Worm (Caenorhabditis elegans): ENCODE results near the gene ugt-54.

ugt-54 gene

ce11 chrIV:10784085-10784484, 22.6 kb downstream of the ugt-54 start:
- TF ChIP-seq flt-1 (GFP tag; IDR thresholded peaks at IDR 0.05), result no peak
- TF ChIP-seq ama-1 (optimal IDR thresholded peaks at IDR 0.05), result no peak
- no peak for TF ChIP-seq ets-7 (tag; optimal IDR thresholded peaks at IDR 0.05)

DNA sequence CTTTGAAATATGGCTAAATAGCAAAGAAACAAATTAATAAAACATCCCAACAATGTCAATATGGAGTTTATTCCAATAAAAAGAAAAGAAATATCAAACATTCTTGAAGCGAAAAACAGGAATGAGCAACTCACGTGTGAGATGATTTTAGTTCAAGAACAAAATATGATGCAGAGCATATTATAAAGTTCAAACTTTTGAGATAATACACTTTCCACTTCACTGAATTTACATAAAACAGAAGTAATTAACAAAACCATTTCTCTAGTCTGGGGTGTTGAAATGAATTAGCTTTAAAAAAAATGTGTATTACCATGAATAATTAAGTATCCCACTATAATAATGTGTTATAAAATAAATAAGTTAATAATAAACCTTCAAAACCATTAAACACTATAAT, 25.2 kb downstream of the ugt-54 start, which contains the start of gene srd-7:
TSS of gene srd-7 (minus strand) at position 101 of the 400 bp plus-strand sequence.
- TF ChIP-seq aly-1 (tag; optimal IDR thresholded peaks at IDR 0.05) (no peak), tra-4 (tag; optimal IDR thresholded peaks at IDR 0.05) (no peak), B0310.2 (tag; optimal IDR thresholded peaks at IDR 0.05) (no peak), scrt-1 (GFP tag; IDR thresholded peaks at IDR 0.05) (no peak), ama-1 (optimal IDR thresholded peaks at IDR 0.05) (no peak), tbx-37 (GFP tag; conservative IDR thresholded peaks at IDR 0.05) (no peak)

DNA sequence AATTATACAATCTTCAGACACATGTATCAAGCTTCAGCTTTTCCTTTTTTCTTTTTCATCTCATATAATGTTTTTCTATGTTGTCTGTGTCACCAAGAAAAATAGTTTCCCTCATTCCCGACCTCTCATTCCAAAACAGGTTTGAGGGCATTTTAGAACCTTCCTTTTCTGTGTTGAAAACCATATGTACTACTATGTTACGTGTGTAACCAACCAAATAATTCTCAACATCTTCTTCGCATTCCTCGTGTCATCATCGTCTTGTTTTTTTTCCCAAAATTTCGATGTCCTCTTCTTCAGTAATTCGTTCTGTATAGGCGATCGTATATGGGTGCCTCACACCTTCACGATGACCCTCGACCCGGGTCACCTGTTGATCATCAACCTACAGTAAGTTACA, 28.9 kb downstream of the ugt-54 start, which contains the start of gene pept-2:
TSS of gene pept-2 (plus strand) at position 301 of the 400 bp plus-strand sequence.
- TF ChIP-seq tbx-37 (GFP tag; conservative IDR thresholded peaks at IDR 0.05), result no peak
- no peak for TF ChIP-seq hmg-4 (GFP tag; optimal IDR thresholded peaks at IDR 0.05)
- TF ChIP-seq pes-1 (GFP tag; IDR thresholded peaks at IDR 0.05), result no peak
- no peak for TF ChIP-seq ceh-13 (GFP tag; optimal IDR thresholded peaks at IDR 0.05)
- no peak for TF ChIP-seq ama-1 (optimal IDR thresholded peaks at IDR 0.05)
- no peak for TF ChIP-seq tra-4 (tag; optimal IDR thresholded peaks at IDR 0.05)
- TF ChIP-seq ceh-36 (tag; optimal IDR thresholded peaks at IDR 0.05), result no peak
- TF ChIP-seq F13C5.2 (tag; optimal IDR thresholded peaks at IDR 0.05), result no peak
- no peak for TF ChIP-seq sea-1 (GFP tag; conservative IDR thresholded peaks at IDR 0.05)
- no peak for TF ChIP-seq flt-1 (GFP tag; IDR thresholded peaks at IDR 0.05)
- no peak for TF ChIP-seq scrt-1 (GFP tag; IDR thresholded peaks at IDR 0.05)
- TF ChIP-seq ets-7 (tag; optimal IDR thresholded peaks at IDR 0.05), result no peak
- TF ChIP-seq aly-1 (tag; optimal IDR thresholded peaks at IDR 0.05), result no peak
- TF ChIP-seq B0310.2 (tag; optimal IDR thresholded peaks at IDR 0.05), result no peak

DNA sequence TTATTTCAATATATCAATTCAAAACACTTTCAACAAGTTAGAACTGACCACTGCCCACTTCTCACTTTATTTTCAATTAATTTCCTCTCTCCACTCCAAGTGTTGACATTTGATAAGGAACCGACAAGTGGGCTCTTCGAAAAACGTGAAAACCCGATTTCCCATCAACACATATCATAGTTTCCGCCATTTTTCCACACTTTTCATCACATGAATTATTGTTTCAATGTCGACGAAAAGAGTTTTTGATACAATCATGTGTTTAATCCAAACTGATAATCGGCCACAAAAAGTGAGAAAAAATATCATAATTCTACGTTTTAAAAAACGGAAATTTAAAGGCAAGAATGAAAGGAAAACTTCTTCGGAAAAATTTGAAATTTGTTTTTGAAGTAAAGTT, 34.2 kb downstream of the ugt-54 start:
- no peak for TF ChIP-seq tra-4 (tag; optimal IDR thresholded peaks at IDR 0.05)
- TF ChIP-seq ets-7 (tag; optimal IDR thresholded peaks at IDR 0.05), result no peak
- no peak for TF ChIP-seq hmbx-1 (tag; optimal IDR thresholded peaks at IDR 0.05)
- no peak for TF ChIP-seq tbx-11 (GFP tag; IDR thresholded peaks at IDR 0.05)
- no peak for TF ChIP-seq tbx-37 (GFP tag; conservative IDR thresholded peaks at IDR 0.05)
- TF ChIP-seq ceh-36 (tag; optimal IDR thresholded peaks at IDR 0.05), result no peak
- TF ChIP-seq ama-1 (optimal IDR thresholded peaks at IDR 0.05), result no peak
- TF ChIP-seq hmg-4 (GFP tag; optimal IDR thresholded peaks at IDR 0.05), result no peak
- no peak for TF ChIP-seq hnd-1 (tag; optimal IDR thresholded peaks at IDR 0.05)
- no peak for TF ChIP-seq B0310.2 (tag; optimal IDR thresholded peaks at IDR 0.05)
- no peak for TF ChIP-seq scrt-1 (GFP tag; IDR thresholded peaks at IDR 0.05)
- no peak for TF ChIP-seq aly-1 (tag; optimal IDR thresholded peaks at IDR 0.05)
- no peak for TF ChIP-seq ceh-13 (GFP tag; optimal IDR thresholded peaks at IDR 0.05)
- no peak for TF ChIP-seq F13C5.2 (tag; optimal IDR thresholded peaks at IDR 0.05)
- no peak for TF ChIP-seq sea-1 (GFP tag; conservative IDR thresholded peaks at IDR 0.05)
- no peak for TF ChIP-seq pes-1 (GFP tag; IDR thresholded peaks at IDR 0.05)
- no peak for TF ChIP-seq flt-1 (GFP tag; IDR thresholded peaks at IDR 0.05)

- TF ChIP-seq F13C5.2 (tag; optimal IDR thresholded peaks at IDR 0.05) (no peak), ets-7 (tag; optimal IDR thresholded peaks at IDR 0.05) (no peak), tbx-37 (GFP tag; conservative IDR thresholded peaks at IDR 0.05) (no peak), ceh-36 (tag; optimal IDR thresholded peaks at IDR 0.05) (no peak), sea-1 (GFP tag; conservative IDR thresholded peaks at IDR 0.05) (no peak), tbx-11 (GFP tag; IDR thresholded peaks at IDR 0.05) (no peak), pes-1 (GFP tag; IDR thresholded peaks at IDR 0.05) (no peak), hnd-1 (tag; optimal IDR thresholded peaks at IDR 0.05) (no peak), scrt-1 (GFP tag; IDR thresholded peaks at IDR 0.05) (no peak), aly-1 (tag; optimal IDR thresholded peaks at IDR 0.05) (no peak), hmbx-1 (tag; optimal IDR thresholded peaks at IDR 0.05) (no peak), flt-1 (GFP tag; IDR thresholded peaks at IDR 0.05) (no peak), tra-4 (tag; optimal IDR thresholded peaks at IDR 0.05) (no peak)
Measured at ce11 chrIV:10796707-10797106, 35.2 kb downstream of the ugt-54 start.

DNA sequence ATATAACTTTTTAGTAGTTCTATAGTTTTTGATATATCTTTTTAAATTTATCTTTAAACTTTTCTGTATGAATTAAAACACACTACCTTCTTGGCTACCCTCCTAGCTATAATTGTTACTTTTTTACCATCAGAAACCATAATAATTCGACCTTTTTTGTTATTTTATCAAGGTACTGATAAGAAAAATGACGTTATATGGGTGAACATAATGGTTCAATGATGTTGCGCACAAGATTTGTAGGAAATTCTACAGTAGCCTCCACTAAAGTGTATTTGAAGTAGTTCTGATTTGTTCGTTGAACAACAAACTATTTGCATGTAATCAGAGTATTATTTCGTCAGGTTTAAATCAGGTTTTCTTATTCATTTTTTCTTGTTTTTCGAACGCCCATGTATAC, 37.1 kb downstream of the ugt-54 start:
- no peak for TF ChIP-seq hmbx-1 (tag; optimal IDR thresholded peaks at IDR 0.05)
- TF ChIP-seq B0310.2 (tag; optimal IDR thresholded peaks at IDR 0.05), result no peak
- no peak for TF ChIP-seq sea-1 (GFP tag; conservative IDR thresholded peaks at IDR 0.05)
- no peak for TF ChIP-seq F13C5.2 (tag; optimal IDR thresholded peaks at IDR 0.05)
- TF ChIP-seq flt-1 (GFP tag; IDR thresholded peaks at IDR 0.05), result no peak
- no peak for TF ChIP-seq tra-4 (tag; optimal IDR thresholded peaks at IDR 0.05)

DNA sequence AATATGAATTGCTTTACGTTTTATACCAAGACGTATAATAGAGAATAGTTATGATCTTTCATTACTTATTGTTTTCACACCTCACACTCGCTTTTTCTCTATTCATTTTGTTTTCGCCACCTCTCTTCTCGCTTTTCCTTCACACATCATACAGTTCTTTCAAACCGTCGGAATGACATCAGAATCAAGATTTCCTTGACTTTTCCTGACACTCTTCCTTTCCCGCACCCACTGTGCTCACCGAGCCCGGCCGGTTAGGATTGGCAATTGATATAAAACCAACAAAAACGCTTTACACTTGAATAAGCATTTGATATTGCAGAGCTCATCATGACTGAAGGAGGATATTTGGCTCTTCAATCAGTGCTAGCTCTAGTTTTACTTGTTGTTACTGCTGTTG, 37.9 kb downstream of the ugt-54 start, which contains the start of gene zipt-2.1:
TSS of gene zipt-2.1 (plus strand) at position 301 of the 400 bp plus-strand sequence.
- TF ChIP-seq sea-1 (GFP tag; conservative IDR thresholded peaks at IDR 0.05) (no peak), tra-4 (tag; optimal IDR thresholded peaks at IDR 0.05) (no peak), tbx-11 (GFP tag; IDR thresholded peaks at IDR 0.05) (no peak), tbx-37 (GFP tag; conservative IDR thresholded peaks at IDR 0.05) (no peak), pes-1 (GFP tag; IDR thresholded peaks at IDR 0.05) (no peak), hnd-1 (tag; optimal IDR thresholded peaks at IDR 0.05) (no peak), hmg-4 (GFP tag; optimal IDR thresholded peaks at IDR 0.05) (no peak), ets-7 (tag; optimal IDR thresholded peaks at IDR 0.05) (no peak), F13C5.2 (tag; optimal IDR thresholded peaks at IDR 0.05) (no peak)

ce11 chrIV:10803973-10804372, 42.5 kb downstream of the ugt-54 start:
- TF ChIP-seq hmbx-1 (tag; optimal IDR thresholded peaks at IDR 0.05) (no peak), aly-1 (tag; optimal IDR thresholded peaks at IDR 0.05) (no peak)

Data from whole organism, early embryonic.